Worm (Caenorhabditis elegans): Measurements from ENCODE around the gene F57E7.2.
"Not testable (repeated sequence)": the region's sequence is repeated elsewhere in the genome, so short reads cannot be mapped to it uniquely, and the experiment has no call there.

Gene F57E7.2

DNA sequence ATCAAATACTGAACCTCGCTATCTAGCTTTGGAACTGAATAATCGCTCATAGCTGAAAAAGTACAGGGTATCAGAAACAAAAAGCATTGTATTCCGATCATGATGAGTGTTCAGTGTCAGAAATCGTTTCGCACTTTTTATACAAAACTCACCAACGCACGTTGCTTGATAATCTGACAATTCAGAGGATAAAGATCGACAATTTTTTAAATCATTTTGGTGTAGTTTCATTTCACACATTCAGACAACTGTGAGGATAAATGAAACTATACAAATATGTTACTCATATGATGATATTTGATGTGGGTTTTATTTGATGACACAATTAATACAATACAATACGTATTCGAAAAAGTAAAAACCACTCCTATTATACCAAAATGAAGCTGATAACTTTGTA is at the start of gene F57E7.2:
TSS of gene F57E7.2 (minus strand) at position 101 of the 400 bp plus-strand sequence.
- no peak for TF ChIP-seq ref-1 (GFP tag; conservative IDR thresholded peaks at IDR 0.05)
- no peak for TF ChIP-seq med-1 (GFP tag; optimal IDR thresholded peaks at IDR 0.05; ENCODE audit: insufficient read depth)

DNA sequence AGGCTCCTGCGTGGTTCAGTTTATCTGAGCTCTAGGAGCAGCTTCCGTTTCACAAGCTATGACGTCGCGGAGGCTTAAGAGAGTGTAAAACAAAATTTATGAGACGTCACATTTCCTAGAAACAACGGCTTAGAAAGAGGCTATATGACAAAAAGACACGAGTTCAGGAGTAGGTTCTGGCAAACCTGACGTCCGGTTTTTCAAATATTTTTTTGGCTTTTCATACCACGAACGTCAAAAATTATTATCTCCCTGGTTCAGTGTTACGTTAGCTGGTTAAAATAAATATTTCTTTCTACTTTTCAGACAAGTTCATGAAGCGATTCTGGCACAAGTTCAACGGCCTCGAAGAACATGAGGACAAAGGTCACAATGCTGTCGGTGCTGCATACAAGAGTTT is 44.9 kb upstream of the F57E7.2 start, which contains the start of gene F36D3.16:
TSS of gene F36D3.16 (plus strand) at position 301 of the 400 bp plus-strand sequence.
- TF ChIP-seq ztf-23 (GFP tag; IDR thresholded peaks at IDR 0.05) (no peak), cog-1 (tag; optimal IDR thresholded peaks at IDR 0.05) (no peak), tab-1 (GFP tag; IDR thresholded peaks at IDR 0.05) (no peak)

ce11 chrV:16526858-16527257 is 43.9 kb upstream of the F57E7.2 start, which contains the start of gene F36D3.8:
F36D3.8 (plus strand) TSS chrV:16527158.
- TF ChIP-seq flt-1 (GFP tag; IDR thresholded peaks at IDR 0.05) = no peak
- no peak for TF ChIP-seq T22C8.4 (GFP tag; IDR thresholded peaks at IDR 0.05)
- no peak for TF ChIP-seq ztf-29 (GFP tag; IDR thresholded peaks at IDR 0.05)
- TF ChIP-seq tab-1 (GFP tag; IDR thresholded peaks at IDR 0.05) = no peak

- no peak for TF ChIP-seq klf-2 (GFP tag; conservative IDR thresholded peaks at IDR 0.05)
These were observed 39.3 kb upstream of the F57E7.2 start, which contains the start of gene srw-34 for ce11 chrV:16522242-16522641. srw-34 (minus strand) TSS chrV:16522342.

DNA sequence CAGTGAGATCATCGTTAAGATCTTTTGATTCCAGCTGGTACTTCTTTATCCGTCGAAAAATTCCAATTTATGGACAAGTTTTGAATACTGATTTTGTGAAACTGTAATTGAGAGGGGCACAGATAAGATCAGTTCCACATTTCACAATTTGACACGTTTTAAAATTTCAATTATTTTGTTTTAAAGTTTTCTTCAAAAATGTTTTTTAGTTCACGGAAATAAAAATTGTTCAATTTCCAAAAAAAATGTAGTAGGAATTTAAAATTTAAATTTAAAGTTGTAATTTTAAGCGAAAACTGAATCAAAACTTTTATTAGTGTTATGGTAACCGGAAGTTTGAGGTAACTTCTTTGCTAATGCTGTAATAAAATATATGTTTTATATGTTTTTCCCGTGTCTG is 34.7 kb upstream of the F57E7.2 start, which contains the start of gene F36D3.4:
TSS of gene F36D3.4 (minus strand) at position 101 of the 400 bp plus-strand sequence.
- TF ChIP-seq ztf-29 (GFP tag; IDR thresholded peaks at IDR 0.05) (no peak), tab-1 (GFP tag; IDR thresholded peaks at IDR 0.05) (no peak), T22C8.4 (GFP tag; IDR thresholded peaks at IDR 0.05) (no peak), med-1 (GFP tag; optimal IDR thresholded peaks at IDR 0.05; ENCODE audit: insufficient read depth) (no peak), ref-1 (GFP tag; conservative IDR thresholded peaks at IDR 0.05) (no peak), cog-1 (tag; optimal IDR thresholded peaks at IDR 0.05) (no peak), ztf-23 (GFP tag; IDR thresholded peaks at IDR 0.05) (no peak), klf-2 (GFP tag; conservative IDR thresholded peaks at IDR 0.05) (no peak), flt-1 (GFP tag; IDR thresholded peaks at IDR 0.05) (no peak)

ce11 chrV:16515140-16515539 is 32.2 kb upstream of the F57E7.2 start, which contains the start of gene F36D3.5:
F36D3.5 (minus strand) TSS chrV:16515240.
- TF ChIP-seq ztf-23, flt-1, T22C8.4 (GFP tag; IDR thresholded peaks at IDR 0.05): not testable (repeated sequence)

ce11 chrV:16508667-16509066 is 25.7 kb upstream of the F57E7.2 start, which contains the start of gene srr-3:
srr-3 (minus strand) TSS chrV:16508767.
- TF ChIP-seq ref-1 (GFP tag; conservative IDR thresholded peaks at IDR 0.05) = no peak

- TF ChIP-seq tab-1 (GFP tag; IDR thresholded peaks at IDR 0.05) (no peak), med-1 (GFP tag; optimal IDR thresholded peaks at IDR 0.05; ENCODE audit: insufficient read depth) (no peak), klf-2 (GFP tag; conservative IDR thresholded peaks at IDR 0.05) (no peak), flt-1 (GFP tag; IDR thresholded peaks at IDR 0.05) (no peak), ztf-23 (GFP tag; IDR thresholded peaks at IDR 0.05) (no peak), ref-1 (GFP tag; conservative IDR thresholded peaks at IDR 0.05) (no peak), cog-1 (tag; optimal IDR thresholded peaks at IDR 0.05) (no peak), ztf-29 (GFP tag; IDR thresholded peaks at IDR 0.05) (no peak), T22C8.4 (GFP tag; IDR thresholded peaks at IDR 0.05) (no peak)
These were observed 23.7 kb upstream of the F57E7.2 start for ce11 chrV:16506650-16507049.

DNA sequence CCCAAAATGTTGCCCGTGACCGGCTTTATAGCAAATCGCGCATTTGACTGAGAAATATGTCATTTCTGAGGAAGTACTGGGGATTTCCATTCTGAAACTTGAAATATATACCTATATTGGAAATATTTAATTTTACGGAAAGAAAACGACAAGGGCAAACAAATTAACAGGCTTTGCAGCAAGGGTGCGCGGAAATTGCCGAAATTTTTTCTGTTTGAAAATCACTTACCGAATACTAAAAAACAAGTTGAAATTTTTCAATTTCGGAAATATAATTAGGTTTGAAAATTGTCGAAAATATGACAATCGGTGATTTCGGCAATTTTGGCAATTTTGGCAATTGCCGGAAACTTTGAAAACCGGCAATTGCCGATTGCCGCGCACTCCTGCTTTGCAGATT is 22.9 kb upstream of the F57E7.2 start, which contains the start of gene nhr-54:
TSS of gene nhr-54 (minus strand) at position 101 of the 400 bp plus-strand sequence.
- no peak for TF ChIP-seq tab-1 (GFP tag; IDR thresholded peaks at IDR 0.05)
- TF ChIP-seq ztf-23 (GFP tag; IDR thresholded peaks at IDR 0.05) = no peak
- TF ChIP-seq med-1 (GFP tag; optimal IDR thresholded peaks at IDR 0.05; ENCODE audit: insufficient read depth) = no peak
- TF ChIP-seq ref-1 (GFP tag; conservative IDR thresholded peaks at IDR 0.05) = no peak
- no peak for TF ChIP-seq ztf-29 (GFP tag; IDR thresholded peaks at IDR 0.05)
- no peak for TF ChIP-seq T22C8.4 (GFP tag; IDR thresholded peaks at IDR 0.05)
- no peak for TF ChIP-seq flt-1 (GFP tag; IDR thresholded peaks at IDR 0.05)
- TF ChIP-seq klf-2 (GFP tag; conservative IDR thresholded peaks at IDR 0.05) = no peak
- no peak for TF ChIP-seq cog-1 (tag; optimal IDR thresholded peaks at IDR 0.05)

- TF ChIP-seq flt-1 (GFP tag; IDR thresholded peaks at IDR 0.05) (no peak), med-1 (GFP tag; optimal IDR thresholded peaks at IDR 0.05; ENCODE audit: insufficient read depth) (no peak), cog-1 (tag; optimal IDR thresholded peaks at IDR 0.05) (no peak), ztf-23 (GFP tag; IDR thresholded peaks at IDR 0.05) (no peak), ref-1 (GFP tag; conservative IDR thresholded peaks at IDR 0.05) (no peak), klf-2 (GFP tag; conservative IDR thresholded peaks at IDR 0.05) (no peak), ztf-29 (GFP tag; IDR thresholded peaks at IDR 0.05) (no peak), T22C8.4 (GFP tag; IDR thresholded peaks at IDR 0.05) (no peak), tab-1 (GFP tag; IDR thresholded peaks at IDR 0.05) (no peak)
These were observed 20.2 kb upstream of the F57E7.2 start, which contains the start of gene F36D3.14 for ce11 chrV:16503164-16503563. F36D3.14 (minus strand) TSS chrV:16503264.

DNA sequence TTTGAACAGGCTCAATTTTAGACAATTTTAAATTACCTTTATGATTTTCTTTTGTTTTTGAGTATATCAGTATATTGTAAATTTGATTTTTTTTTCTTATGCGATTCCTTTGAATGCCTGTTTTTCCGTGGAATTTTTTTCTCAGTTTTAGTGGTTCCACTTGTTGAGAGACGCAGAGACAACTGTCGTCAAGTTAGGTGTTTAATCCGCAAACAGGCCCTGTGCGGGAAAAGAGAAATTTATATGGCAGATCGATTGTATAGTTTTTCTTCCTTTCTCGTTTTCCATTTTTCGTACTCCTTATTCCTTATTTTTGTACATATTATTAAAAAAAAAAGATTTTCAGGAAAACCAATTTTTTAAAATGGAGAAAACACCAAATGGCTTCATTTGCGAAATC is 16.1 kb upstream of the F57E7.2 start, which contains the start of gene F36D3.1:
TSS of gene F36D3.1 (plus strand) at position 347 of the 400 bp plus-strand sequence.
- TF ChIP-seq T22C8.4 (GFP tag; IDR thresholded peaks at IDR 0.05) (no peak), cog-1 (tag; optimal IDR thresholded peaks at IDR 0.05) (no peak), flt-1 (GFP tag; IDR thresholded peaks at IDR 0.05) (no peak), klf-2 (GFP tag; conservative IDR thresholded peaks at IDR 0.05) (no peak), ref-1 (GFP tag; conservative IDR thresholded peaks at IDR 0.05) (no peak), tab-1 (GFP tag; IDR thresholded peaks at IDR 0.05) (no peak), ztf-23 (GFP tag; IDR thresholded peaks at IDR 0.05) (no peak), ztf-29 (GFP tag; IDR thresholded peaks at IDR 0.05) (no peak), med-1 (GFP tag; optimal IDR thresholded peaks at IDR 0.05; ENCODE audit: insufficient read depth) (no peak)
